Worm (Caenorhabditis elegans) whole organism, L2 larva: ENCODE measurements around the gene cra-1.

Source experiments
- F13H6.1 ChIP-seq: sonication (generic microtip); optimal IDR thresholded peaks from 2 replicates; lab custom pipeline; 2016; ENCODE audit warnings: missing genetic modification characterization, missing compliant biosample characterization
- alr-1 ChIP-seq: fragments of 150-350 bp; optimal IDR thresholded peaks from 2 replicates; lab custom pipeline; 2014; ENCODE audit warnings: missing biosample characterization, missing genetic modification characterization
- egl-27 ChIP-seq: sonication (generic microtip); optimal IDR thresholded peaks from 3 replicates; lab custom pipeline; 2017; ENCODE audit warnings: missing biosample characterization, missing genetic modification reagents, missing genetic modification characterization
- lin-13 ChIP-seq: fragments of 150-350 bp; optimal IDR thresholded peaks from 2 replicates; lab custom pipeline; 2014; ENCODE audit warnings: missing biosample characterization, missing genetic modification reagents, missing genetic modification characterization
- mdl-1 ChIP-seq, 2 experiments: fragments of 150-350 bp in 1 of 2; sonication (generic microtip) in 1 of 2; optimal IDR thresholded peaks; 2 replicates each; lab custom pipeline; 2017; ENCODE audit warnings: missing biosample characterization in 2 of 2, missing genetic modification characterization in 2 of 2
- nhr-11 ChIP-seq: fragments of 150-350 bp; optimal IDR thresholded peaks from 2 replicates; lab custom pipeline; 2014; ENCODE audit warnings: missing biosample characterization, missing genetic modification characterization
- nhr-237 ChIP-seq: fragments of 150-350 bp; optimal IDR thresholded peaks from 2 replicates; lab custom pipeline; 2014; ENCODE audit warnings: missing biosample characterization, missing genetic modification characterization
- nhr-77 ChIP-seq: fragments of 150-350 bp; optimal IDR thresholded peaks from 2 replicates; lab custom pipeline; 2014; ENCODE audit warnings: missing biosample characterization, missing genetic modification characterization
- ztf-4 ChIP-seq: fragments of 150-350 bp; optimal IDR thresholded peaks from 2 replicates; lab custom pipeline; 2014; ENCODE audit warnings: missing biosample characterization, missing genetic modification characterization

DNA sequence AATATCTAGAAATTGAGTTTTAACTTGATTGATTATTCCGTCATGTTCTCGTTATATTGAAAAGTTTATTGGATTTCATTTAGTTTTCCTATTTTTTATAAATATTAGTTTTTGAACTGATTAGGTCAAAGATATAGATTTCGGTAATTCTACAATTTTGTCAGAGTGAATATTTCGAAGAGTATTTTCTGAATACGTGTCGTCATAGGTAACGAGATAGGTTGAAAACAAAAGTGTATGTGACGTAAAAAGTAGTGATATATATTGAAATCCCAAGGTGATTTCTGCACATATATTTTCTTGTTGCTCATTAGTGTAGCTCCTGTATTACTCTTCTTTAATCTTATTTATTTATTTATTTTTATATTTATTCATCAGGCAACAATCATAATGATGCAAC, 11.5 kb upstream of the cra-1 start, which contains the start of gene K04C2.7:
- TF ChIP-seq egl-27 (tag; lab: Kevin White, UChicago) (no peak), mdl-1 (tag; optimal IDR thresholded peaks at IDR 0.05; lab: Kevin White, UChicago) (no peak), nhr-237 (tag; lab: Kevin White, UChicago) (no peak), lin-13 (GFP tag; lab: Kevin White, UChicago) (no peak), nhr-11 (no peak), nhr-77 (tag; lab: Kevin White, UChicago) (no peak), alr-1 (tag; lab: Kevin White, UChicago) (no peak), ztf-4 (no peak), F13H6.1 (tag; lab: Kevin White, UChicago) (no peak)
